Fruit fly (Drosophila melanogaster) whole organism, embryonic: ENCODE measurements around the gene Ada1-2.

Experiments used
- Abd-B ChIP-seq: fragments of 200-800 bp; sonication (Bioruptor generic); optimal IDR thresholded peaks from 2 replicates; lab custom pipeline; 2018; ENCODE audit warnings: missing biosample characterization, mild to moderate bottlenecking, missing genetic modification characterization, moderate library complexity
- Awh ChIP-seq: fragments of 200-800 bp; sonication (Bioruptor generic); IDR thresholded peaks from 2 replicates; pipeline ENCODE4, ENCODE4 v1.3.6; 2022; ENCODE audit warnings: missing biosample characterization, missing genetic modification characterization
- CG11456 ChIP-seq: fragments of 200-800 bp; sonication (Bioruptor generic); IDR thresholded peaks from 3 replicates; pipeline ENCODE4 v1.3.6; 2022; ENCODE audit warnings: missing biosample characterization, missing genetic modification characterization
- CG11504 ChIP-seq: fragments of 200-800 bp; sonication (Bioruptor generic); optimal IDR thresholded peaks from 3 replicates; lab custom pipeline; 2019; ENCODE audit warnings: missing biosample characterization, mild to moderate bottlenecking, missing genetic modification characterization, moderate library complexity
- CG12299 ChIP-seq: fragments of 200-800 bp; sonication (Bioruptor generic); optimal IDR thresholded peaks from 2 replicates; lab custom pipeline; 2018; ENCODE audit warnings: missing biosample characterization, mild to moderate bottlenecking, missing genetic modification characterization
- CG1233 ChIP-seq: fragments of 200-800 bp; sonication (Bioruptor generic); optimal IDR thresholded peaks from 4 replicates; lab custom pipeline; 2018; ENCODE audit warnings: missing biosample characterization, mild to moderate bottlenecking, missing genetic modification characterization
- CG12391 ChIP-seq: fragments of 200-800 bp; sonication (Bioruptor generic); optimal IDR thresholded peaks from 3 replicates; lab custom pipeline; 2018; ENCODE audit warnings: missing biosample characterization, mild to moderate bottlenecking, missing genetic modification characterization, moderate library complexity
- CG12942 ChIP-seq: fragments of 200-800 bp; sonication (Bioruptor generic); optimal IDR thresholded peaks from 3 replicates; lab custom pipeline; 2016; ENCODE audit warnings: missing biosample characterization, missing genetic modification characterization
- CG14441 ChIP-seq: fragments of 200-800 bp; sonication (Bioruptor generic); IDR thresholded peaks from 2 replicates; pipeline ENCODE4 v1.3.6; 2022; ENCODE audit warnings: missing biosample characterization, missing genetic modification characterization
- CG15073 ChIP-seq: fragments of 200-800 bp; sonication (Bioruptor generic); optimal IDR thresholded peaks from 2 replicates; lab custom pipeline; 2016; ENCODE audit warnings: missing biosample characterization, missing genetic modification characterization
- CG18476 ChIP-seq: fragments of 200-800 bp; sonication (Bioruptor generic); optimal IDR thresholded peaks from 2 replicates; lab custom pipeline; 2016; ENCODE audit warnings: missing biosample characterization, mild to moderate bottlenecking, missing genetic modification characterization
- CG2712 ChIP-seq: fragments of 200-800 bp; optimal IDR thresholded peaks from 3 replicates; lab custom pipeline; 2019; ENCODE audit warnings: missing biosample characterization, mild to moderate bottlenecking, missing genetic modification characterization, moderate library complexity
- CG3065 ChIP-seq: fragments of 200-800 bp; sonication (Bioruptor generic); optimal IDR thresholded peaks from 2 replicates; lab custom pipeline; 2016; ENCODE audit warnings: missing biosample characterization, missing genetic modification characterization
- CG3281 ChIP-seq: fragments of 200-800 bp; sonication (Bioruptor generic); optimal IDR thresholded peaks from 3 replicates; lab custom pipeline; 2017; ENCODE audit warnings: missing biosample characterization, mild to moderate bottlenecking, missing genetic modification characterization
- CG33557 ChIP-seq: fragments of 200-800 bp; sonication (Bioruptor generic); optimal IDR thresholded peaks from 2 replicates; lab custom pipeline; 2019; ENCODE audit warnings: missing biosample characterization, mild to moderate bottlenecking, missing genetic modification characterization, moderate library complexity
- CG3726 ChIP-seq: fragments of 200-800 bp; sonication (Bioruptor generic); IDR thresholded peaks from 3 replicates; pipeline ENCODE4, ENCODE4 v1.3.6; 2022; ENCODE audit warnings: missing biosample characterization, missing genetic modification characterization
- CG3847 ChIP-seq: fragments of 200-800 bp; sonication (Bioruptor generic); IDR thresholded peaks from 2 replicates; pipeline ENCODE4 v1.3.6; 2022; ENCODE audit warnings: missing biosample characterization, missing genetic modification characterization
- CG7357 ChIP-seq: fragments of 200-800 bp; sonication (Bioruptor generic); IDR thresholded peaks from 3 replicates; pipeline ENCODE4 v1.3.6; 2022; ENCODE audit warnings: missing biosample characterization, missing genetic modification characterization
- CG7372 ChIP-seq: fragments of 200-800 bp; sonication (Bioruptor generic); IDR thresholded peaks from 2 replicates; pipeline ENCODE4 v1.3.6; 2022; ENCODE audit warnings: missing biosample characterization, missing genetic modification characterization
- CG7839 ChIP-seq: fragments of 200-800 bp; sonication (Bioruptor generic); optimal IDR thresholded peaks from 3 replicates; lab custom pipeline; 2018; ENCODE audit warnings: missing biosample characterization, mild to moderate bottlenecking, missing genetic modification characterization, moderate library complexity
- CG7928 ChIP-seq: fragments of 200-800 bp; sonication (Bioruptor generic); optimal IDR thresholded peaks from 2 replicates; lab custom pipeline; 2017; ENCODE audit warnings: missing biosample characterization, mild to moderate bottlenecking, missing genetic modification characterization
- CG8290 ChIP-seq, 3 experiments: fragments of 200-800 bp; sonication (Bioruptor generic); optimal IDR thresholded peaks; 2 replicates each; lab custom pipeline; 2016 to 2019; ENCODE audit warnings: missing biosample characterization in 3 of 3, missing genetic modification characterization in 3 of 3, mild to moderate bottlenecking in 2 of 3, moderate library complexity in 1 of 3
- CG9727 ChIP-seq: fragments of 200-800 bp; sonication (Bioruptor generic); optimal IDR thresholded peaks from 3 replicates; lab custom pipeline; 2017; ENCODE audit warnings: missing biosample characterization, mild to moderate bottlenecking, missing genetic modification characterization
- CG9932 ChIP-seq: fragments of 200-800 bp; sonication (Bioruptor generic); IDR thresholded peaks from 2 replicates; pipeline ENCODE4 v1.3.6; 2022; ENCODE audit warnings: missing biosample characterization, missing genetic modification characterization
- Chrac-16 ChIP-seq: fragments of 200-800 bp; sonication (Bioruptor generic); optimal IDR thresholded peaks from 3 replicates; lab custom pipeline; 2016; ENCODE audit warnings: missing biosample characterization, missing genetic modification characterization
- CkIIα-i1 ChIP-seq: fragments of 200-800 bp; sonication (Bioruptor generic); IDR thresholded peaks from 2 replicates; pipeline ENCODE4 v1.3.6; 2022; ENCODE audit warnings: missing biosample characterization, missing genetic modification characterization
- Gug ChIP-seq: fragments of 200-800 bp; sonication (Bioruptor generic); IDR thresholded peaks from 4 replicates; pipeline ENCODE4 v1.3.6; 2022; ENCODE audit warnings: missing biosample characterization, missing genetic modification characterization
- HLH4C ChIP-seq: fragments of 200-800 bp; sonication (Bioruptor generic); IDR thresholded peaks from 3 replicates; pipeline ENCODE4 v1.3.6; 2022; ENCODE audit warnings: missing biosample characterization, missing genetic modification characterization; ENCODE audit not compliant: partially characterized antibody
- Hr3 ChIP-seq: fragments of 200-800 bp; sonication (Bioruptor generic); optimal IDR thresholded peaks from 3 replicates; lab custom pipeline; 2016; ENCODE audit warnings: missing biosample characterization, missing genetic modification characterization
- NK7.1 ChIP-seq: fragments of 200-800 bp; sonication (Bioruptor generic); optimal IDR thresholded peaks from 3 replicates; lab custom pipeline; 2016; ENCODE audit warnings: missing biosample characterization, missing genetic modification characterization
- Nf-YA ChIP-seq: fragments of 200-800 bp; sonication (Bioruptor generic); IDR thresholded peaks from 2 replicates; pipeline ENCODE4 v1.3.6; 2022; ENCODE audit warnings: missing biosample characterization, missing genetic modification characterization
- Ravus ChIP-seq: fragments of 200-800 bp; sonication (Bioruptor generic); IDR thresholded peaks from 2 replicates; pipeline ENCODE4 v1.3.6; 2022; ENCODE audit warnings: missing biosample characterization, missing genetic modification characterization
- Rx ChIP-seq: fragments of 200-800 bp; sonication (Bioruptor generic); IDR thresholded peaks from 2 replicates; pipeline ENCODE4 v1.3.6; 2022; ENCODE audit warnings: missing biosample characterization, missing genetic modification characterization
- Sox102F ChIP-seq: fragments of 200-800 bp; sonication (Bioruptor generic); optimal IDR thresholded peaks from 2 replicates; lab custom pipeline; 2018; ENCODE audit warnings: missing biosample characterization, mild to moderate bottlenecking, missing genetic modification characterization, moderate library complexity
- Usf ChIP-seq: fragments of 200-800 bp; sonication (Bioruptor generic); optimal IDR thresholded peaks from 2 replicates; lab custom pipeline; 2017; ENCODE audit warnings: missing genotype, missing biosample characterization, missing genetic modification characterization
- amos ChIP-seq: fragments of 200-800 bp; sonication (Bioruptor generic); IDR thresholded peaks from 2 replicates; pipeline ENCODE4 v1.3.6; 2022; ENCODE audit warnings: missing biosample characterization, missing genetic modification characterization; ENCODE audit not compliant: partially characterized antibody
- ato ChIP-seq: fragments of 200-800 bp; sonication (Bioruptor generic); IDR thresholded peaks from 2 replicates; pipeline ENCODE4 v1.3.6; 2022; ENCODE audit warnings: missing biosample characterization, missing genetic modification characterization; ENCODE audit not compliant: partially characterized antibody
- crp ChIP-seq, 2 experiments: fragments of 200-800 bp; sonication (Bioruptor generic); optimal IDR thresholded peaks; 2 replicates in 1 of 2; 3 replicates in 1 of 2; lab custom pipeline; 2017; ENCODE audit warnings: missing biosample characterization in 2 of 2, missing genetic modification characterization in 2 of 2, mild to moderate bottlenecking in 1 of 2, moderate library complexity in 1 of 2
- danr ChIP-seq: fragments of 200-800 bp; sonication (Bioruptor generic); IDR thresholded peaks from 2 replicates; pipeline ENCODE4 v1.3.6; 2022; ENCODE audit warnings: missing biosample characterization, missing genetic modification characterization
- dm ChIP-seq: fragments of 200-800 bp; sonication (Bioruptor generic); optimal IDR thresholded peaks from 3 replicates; lab custom pipeline; 2016; ENCODE audit warnings: missing biosample characterization, missing genetic modification characterization
- eve ChIP-seq, 2 experiments: fragments of >200 bp; optimal IDR thresholded peaks; 2 replicates each; lab custom pipeline; 2017; ENCODE audit warnings: missing biosample characterization in 2 of 2, missing genetic modification characterization in 2 of 2
- fd96Cb ChIP-seq: fragments of 200-800 bp; sonication (Bioruptor generic); optimal IDR thresholded peaks from 2 replicates; lab custom pipeline; 2018; ENCODE audit warnings: missing biosample characterization, mild to moderate bottlenecking, missing genetic modification characterization, moderate library complexity
- gcm2 ChIP-seq: fragments of 200-800 bp; sonication (Bioruptor generic); optimal IDR thresholded peaks from 2 replicates; lab custom pipeline; 2016; ENCODE audit warnings: missing biosample characterization, missing genetic modification characterization
- lab ChIP-seq: fragments of 200-800 bp; sonication (Bioruptor generic); optimal IDR thresholded peaks from 3 replicates; lab custom pipeline; 2017; ENCODE audit warnings: missing biosample characterization, missing genetic modification characterization, mild to moderate bottlenecking, moderate library complexity, missing genetic modification reagents
- pita ChIP-seq: fragments of 200-800 bp; sonication (Bioruptor generic); optimal IDR thresholded peaks from 2 replicates; lab custom pipeline; 2017; ENCODE audit warnings: missing biosample characterization, mild to moderate bottlenecking, missing genetic modification characterization
- repo ChIP-seq: fragments of 200-800 bp; sonication (Bioruptor generic); optimal IDR thresholded peaks from 2 replicates; lab custom pipeline; 2016; ENCODE audit warnings: missing biosample characterization, missing genetic modification characterization
- shn ChIP-seq: fragments of 200-800 bp; sonication (Bioruptor generic); optimal IDR thresholded peaks from 3 replicates; lab custom pipeline; 2016; ENCODE audit warnings: missing biosample characterization, missing genetic modification characterization
- trh ChIP-seq: fragments of 200-800 bp; sonication (Bioruptor generic); optimal IDR thresholded peaks from 2 replicates; lab custom pipeline; 2016; ENCODE audit warnings: missing biosample characterization, missing genetic modification characterization
- tup ChIP-seq: fragments of 200-800 bp; sonication (Bioruptor generic); optimal IDR thresholded peaks from 2 replicates; lab custom pipeline; 2016; ENCODE audit warnings: missing biosample characterization, mild to moderate bottlenecking, missing genetic modification characterization, moderate library complexity
- zen2 ChIP-seq: fragments of 200-800 bp; sonication (Bioruptor generic); IDR thresholded peaks from 3 replicates; pipeline ENCODE4 v1.3.6; 2022; ENCODE audit warnings: missing biosample characterization, missing genetic modification characterization; ENCODE audit not compliant: partially characterized antibody

The Ada1-2 gene

dm6 chr2L:12010100-12010876 is 17.6 kb downstream of the Ada1-2 start (continued):
- no peak for TF ChIP-seq Awh (GFP tag; lab: Robert Waterston, UW)
- no peak for TF ChIP-seq CG3281
- TF ChIP-seq fd96Cb (tag; lab: Kevin White, UChicago): no peak
- no peak for TF ChIP-seq CG3847 (GFP tag; lab: Robert Waterston, UW)
- no peak for TF ChIP-seq shn
- TF ChIP-seq trh (GFP tag; lab: Kevin White, UChicago): no peak
- no peak for TF ChIP-seq danr (GFP tag; lab: Robert Waterston, UW)
- TF ChIP-seq CG15073 (GFP tag; lab: Kevin White, UChicago): no peak
- no peak for TF ChIP-seq CG3065 (GFP tag; lab: Kevin White, UChicago)
- TF ChIP-seq eve (GFP tag; optimal IDR thresholded peaks at IDR 0.05; lab: Kevin White, UChicago): no peak
- no peak for TF ChIP-seq CG3726
- TF ChIP-seq NK7.1 (GFP tag; lab: Kevin White, UChicago): no peak
- TF ChIP-seq CG7839 (tag; lab: Kevin White, UChicago): no peak
- TF ChIP-seq CG1233 (GFP tag; lab: Kevin White, UChicago): no peak
- TF ChIP-seq CkIIα-i1 (GFP tag; lab: Robert Waterston, UW): no peak
- no peak for TF ChIP-seq dm
- TF ChIP-seq Usf (GFP tag; lab: Kevin White, UChicago): no peak
- TF ChIP-seq CG8290 (GFP tag; optimal IDR thresholded peaks at IDR 0.05; lab: Kevin White, UChicago): no peak
- peak; percentile 20 to 77 for TF ChIP-seq CG8290 (tag; optimal IDR thresholded peaks at IDR 0.05; lab: Kevin White, UChicago)
- no peak for TF ChIP-seq Gug (GFP tag; lab: Robert Waterston, UW)
- TF ChIP-seq HLH4C (GFP tag; lab: Robert Waterston, UW): no peak
- peak; percentile 40 for TF ChIP-seq CG33557 (GFP tag; lab: Kevin White, UChicago)
- no peak for TF ChIP-seq crp (GFP tag; optimal IDR thresholded peaks at IDR 0.05; lab: Kevin White, UChicago)
- no peak for TF ChIP-seq CG7928 (GFP tag; lab: Kevin White, UChicago)
- TF ChIP-seq CG11456 (GFP tag; lab: Robert Waterston, UW): no peak
- TF ChIP-seq CG12942: no peak
- TF ChIP-seq CG14441: no peak
- TF ChIP-seq Ravus: no peak
- no peak for TF ChIP-seq CG18476 (GFP tag; lab: Kevin White, UChicago)
- TF ChIP-seq Hr3 (GFP tag; lab: Kevin White, UChicago): no peak
- no peak for TF ChIP-seq pita
- peak; percentile 2 for TF ChIP-seq CG2712 (tag; lab: Kevin White, UChicago)
- TF ChIP-seq Abd-B (GFP tag; lab: Kevin White, UChicago): no peak
- peak; percentile 99 for TF ChIP-seq CG11504 (tag; lab: Kevin White, UChicago)
- no peak for TF ChIP-seq Chrac-16 (GFP tag; lab: Kevin White, UChicago)
- no peak for TF ChIP-seq gcm2 (GFP tag; lab: Kevin White, UChicago)
- TF ChIP-seq ato (GFP tag; lab: Robert Waterston, UW): no peak
- no peak for TF ChIP-seq CG7372 (GFP tag; lab: Robert Waterston, UW)
- TF ChIP-seq CG12391 (tag; lab: Kevin White, UChicago): peak; percentile 0
- TF ChIP-seq lab (GFP tag; lab: Kevin White, UChicago): peak; percentile 45
- no peak for TF ChIP-seq Nf-YA (GFP tag; lab: Robert Waterston, UW)
- TF ChIP-seq CG12299 (tag; lab: Kevin White, UChicago): no peak
- TF ChIP-seq zen2: no peak
- peak; percentile 19 for TF ChIP-seq repo (GFP tag; lab: Kevin White, UChicago)
- no peak for TF ChIP-seq Sox102F (GFP tag; lab: Kevin White, UChicago)
- no peak for TF ChIP-seq amos (GFP tag; lab: Robert Waterston, UW)
- no peak for TF ChIP-seq CG9932 (GFP tag; lab: Robert Waterston, UW)
- no peak for TF ChIP-seq Rx (GFP tag; lab: Robert Waterston, UW)
- no peak for TF ChIP-seq tup (GFP tag; lab: Kevin White, UChicago)
- TF ChIP-seq CG9727: peak; percentile 69
- no peak for TF ChIP-seq CG7357 (GFP tag; lab: Robert Waterston, UW)
